Worm (Caenorhabditis elegans) whole organism, L3 larva: ENCODE measurements around the gene aqp-8.
A peak's percentile ranks its signal among the peaks of the same experiment; 100 is the strongest.

Experiments used
- ceh-16 ChIP-seq: sonication (generic microtip); optimal IDR thresholded peaks from 2 replicates; lab custom pipeline; 2017; ENCODE audit warnings: missing biosample characterization, missing genetic modification characterization
- ceh-28 ChIP-seq: fragments of 150-350 bp; optimal IDR thresholded peaks from 2 replicates; lab custom pipeline; 2014; ENCODE audit warnings: missing biosample characterization, missing genetic modification reagents, missing genetic modification characterization
- ceh-82 ChIP-seq: fragments of 150-350 bp; optimal IDR thresholded peaks from 2 replicates; lab custom pipeline; 2014; ENCODE audit warnings: missing biosample characterization, missing genetic modification characterization
- ceh-9 ChIP-seq: sonication (generic microtip); optimal IDR thresholded peaks from 2 replicates; lab custom pipeline; 2018; ENCODE audit warnings: missing biosample characterization, missing genetic modification characterization
- daf-12 ChIP-seq: fragments of 150-350 bp; optimal IDR thresholded peaks from 2 replicates; lab custom pipeline; 2014; ENCODE audit warnings: missing biosample characterization, missing genetic modification reagents, missing genetic modification characterization
- egl-5 ChIP-seq: fragments of 150-350 bp; optimal IDR thresholded peaks from 2 replicates; lab custom pipeline; 2017; ENCODE audit warnings: missing biosample characterization, missing genetic modification reagents, missing genetic modification characterization, inconsistent platforms
- elt-2 ChIP-seq: sonication (generic microtip); optimal IDR thresholded peaks from 2 replicates; lab custom pipeline; 2016; ENCODE audit warnings: missing genetic modification reagents, mild to moderate bottlenecking, missing genetic modification characterization, missing compliant biosample characterization
- elt-3 ChIP-seq, 3 experiments: fragments of 150-350 bp in 1 of 3; sonication (generic microtip) in 2 of 3; optimal IDR thresholded peaks; 2 replicates in 2 of 3; 4 replicates in 1 of 3; lab custom pipeline; 2014 to 2017; ENCODE audit warnings: missing biosample characterization in 3 of 3, missing genetic modification characterization in 3 of 3
- fkh-10 ChIP-seq: sonication (generic microtip); optimal IDR thresholded peaks from 2 replicates; lab custom pipeline; 2017; ENCODE audit warnings: missing biosample characterization, missing genetic modification reagents, missing genetic modification characterization
- fos-1 ChIP-seq: fragments of 150-350 bp; optimal IDR thresholded peaks from 2 replicates; lab custom pipeline; 2014; ENCODE audit warnings: missing biosample characterization, missing genetic modification characterization
- hmg-11 ChIP-seq: sonication (generic microtip); optimal IDR thresholded peaks from 2 replicates; lab custom pipeline; 2016; ENCODE audit warnings: missing genetic modification characterization, missing compliant biosample characterization
- jun-1 ChIP-seq: fragments of 150-350 bp; optimal IDR thresholded peaks from 2 replicates; lab custom pipeline; 2014; ENCODE audit warnings: missing biosample characterization, missing genetic modification reagents, missing genetic modification characterization
- lin-15B ChIP-seq: fragments of 150-350 bp; optimal IDR thresholded peaks from 2 replicates; lab custom pipeline; 2014; ENCODE audit warnings: missing biosample characterization, missing genetic modification characterization
- lin-39 ChIP-seq: fragments of 150-350 bp; optimal IDR thresholded peaks from 2 replicates; lab custom pipeline; 2018; ENCODE audit warnings: missing biosample characterization, missing genetic modification reagents, missing genetic modification characterization
- nfya-1 ChIP-seq: sonication (generic microtip); optimal IDR thresholded peaks from 2 replicates; lab custom pipeline; 2017; ENCODE audit warnings: missing genetic modification characterization, mild to moderate bottlenecking, missing compliant biosample characterization, antibody characterized with exemption, moderate library complexity; ENCODE audit not compliant: insufficient read depth
- nhr-11 ChIP-seq: fragments of 150-350 bp; optimal IDR thresholded peaks from 2 replicates; lab custom pipeline; 2014; ENCODE audit warnings: missing biosample characterization, missing genetic modification characterization
- nhr-23 ChIP-seq: fragments of 150-350 bp; optimal IDR thresholded peaks from 2 replicates; lab custom pipeline; 2014; ENCODE audit warnings: missing biosample characterization, missing genetic modification reagents, missing genetic modification characterization
- nhr-25 ChIP-seq: sonication (generic microtip); optimal IDR thresholded peaks from 2 replicates; lab custom pipeline; 2017; ENCODE audit warnings: missing biosample characterization, missing genetic modification characterization
- nhr-43 ChIP-seq: sonication (generic microtip); optimal IDR thresholded peaks from 2 replicates; lab custom pipeline; 2016; ENCODE audit warnings: mild to moderate bottlenecking, missing genetic modification characterization, missing compliant biosample characterization; ENCODE audit not compliant: poor library complexity, severe bottlenecking
- nhr-76 ChIP-seq: fragments of 150-350 bp; sonication (generic microtip); optimal IDR thresholded peaks from 5 replicates; lab custom pipeline; 2014; ENCODE audit warnings: missing biosample characterization, missing genetic modification characterization
- nhr-77 ChIP-seq: fragments of 150-350 bp; optimal IDR thresholded peaks from 2 replicates; lab custom pipeline; 2014; ENCODE audit warnings: missing biosample characterization, missing genetic modification characterization
- pha-4 ChIP-seq: fragments of 150-350 bp; optimal IDR thresholded peaks from 2 replicates; lab custom pipeline; 2014; ENCODE audit warnings: missing biosample characterization, missing genetic modification reagents, missing genetic modification characterization
- pqm-1 ChIP-seq: fragments of 150-350 bp; optimal IDR thresholded peaks from 2 replicates; lab custom pipeline; 2017; ENCODE audit warnings: missing biosample characterization, missing genetic modification characterization, inconsistent platforms
- skn-1 ChIP-seq: fragments of 150-350 bp; optimal IDR thresholded peaks from 2 replicates; lab custom pipeline; 2014; ENCODE audit warnings: missing biosample characterization, missing genetic modification characterization
- snpc-4 ChIP-seq: fragments of 150-350 bp; optimal IDR thresholded peaks from 2 replicates; lab custom pipeline; 2014; ENCODE audit warnings: missing biosample characterization, missing genetic modification characterization
- tbx-2 ChIP-seq: sonication (generic microtip); optimal IDR thresholded peaks from 2 replicates; lab custom pipeline; 2016; ENCODE audit warnings: mild to moderate bottlenecking, missing genetic modification characterization, missing compliant biosample characterization
- unc-39 ChIP-seq: sonication (generic microtip); optimal IDR thresholded peaks from 4 replicates; lab custom pipeline; 2017; ENCODE audit warnings: missing biosample characterization, missing genetic modification characterization
- unc-62 ChIP-seq: fragments of 150-350 bp; sonication (generic microtip); optimal IDR thresholded peaks from 4 replicates; lab custom pipeline; 2014; ENCODE audit warnings: missing biosample characterization, missing genetic modification reagents, missing genetic modification characterization
- zag-1 ChIP-seq: fragments of 150-350 bp; optimal IDR thresholded peaks from 2 replicates; lab custom pipeline; 2014; ENCODE audit warnings: missing biosample characterization, missing genetic modification characterization

The aqp-8 gene

DNA sequence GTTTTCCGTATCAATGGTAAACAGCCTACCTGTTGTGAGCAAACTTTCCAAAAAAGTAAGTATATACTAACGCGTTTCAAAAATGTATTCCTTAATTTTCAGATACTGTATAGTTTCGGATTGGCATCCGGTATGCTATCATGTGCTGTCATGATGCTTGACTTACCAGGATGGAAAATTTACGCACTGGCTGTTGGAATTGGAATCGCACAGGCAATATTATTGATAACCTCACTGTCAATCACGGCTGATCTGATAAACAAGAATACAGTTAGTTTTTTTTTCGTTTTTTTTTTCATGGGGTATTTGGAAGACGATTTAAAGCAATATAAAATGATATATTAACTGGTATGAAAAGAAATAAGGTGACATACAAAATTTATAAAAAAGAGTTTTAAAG, 32.9 kb downstream of the aqp-8 start:
- TF ChIP-seq jun-1 (no peak), elt-2 (tag; lab: Kevin White, UChicago) (peak; percentile 48), daf-12 (tag; lab: Kevin White, UChicago) (no peak), unc-39 (tag; lab: Kevin White, UChicago) (no peak)

- TF ChIP-seq jun-1, result no peak
- peak; percentile 7 for TF ChIP-seq pha-4 (tag; lab: Kevin White, UChicago)
Observed at ce11 chrX:4667788-4668187, 37.0 kb downstream of the aqp-8 start, which contains the start of gene mfsd-12. Gene mfsd-12 (plus strand): TSS chrX:4668088.

DNA sequence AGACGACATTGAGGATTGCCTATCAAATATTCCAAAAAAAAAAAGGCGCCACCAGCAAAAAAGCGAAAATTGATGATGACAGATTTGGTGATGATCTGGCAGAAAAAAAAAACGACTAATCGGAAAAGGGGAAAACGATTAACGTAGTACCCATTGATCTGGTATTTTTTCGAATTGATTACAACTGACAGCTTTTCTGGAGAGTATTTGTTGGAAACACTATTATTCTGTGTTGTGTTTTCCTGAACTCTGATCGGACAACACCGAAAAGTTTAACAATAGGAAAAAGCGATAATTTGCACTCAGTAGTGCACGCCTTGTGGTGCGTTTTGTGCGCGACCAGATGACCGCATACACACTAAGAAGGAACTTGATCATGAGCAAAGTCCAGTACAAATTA, 40.1 kb downstream of the aqp-8 start:
- no peak for TF ChIP-seq lin-15B (tag; lab: Kevin White, UChicago)
- TF ChIP-seq nhr-76 (tag; lab: Kevin White, UChicago), result no peak
- no peak for TF ChIP-seq zag-1 (tag; lab: Kevin White, UChicago)
- no peak for TF ChIP-seq fkh-10 (GFP tag; lab: Kevin White, UChicago)
- no peak for TF ChIP-seq ceh-82
- no peak for TF ChIP-seq nhr-77 (tag; lab: Kevin White, UChicago)
- no peak for TF ChIP-seq tbx-2
- no peak for TF ChIP-seq nhr-25 (tag; lab: Kevin White, UChicago)
- no peak for TF ChIP-seq egl-5 (tag; lab: Kevin White, UChicago)
- TF ChIP-seq nhr-11, result no peak

- TF ChIP-seq nfya-1 (tag; lab: Kevin White, UChicago), result peak; percentile 33
- no peak for TF ChIP-seq fos-1 (tag; lab: Kevin White, UChicago)
- TF ChIP-seq elt-2 (tag; lab: Kevin White, UChicago), result peak; percentile 5
- TF ChIP-seq tbx-2, result no peak
- peak; percentile 21 for TF ChIP-seq pqm-1 (tag; lab: Kevin White, UChicago)
Observed at ce11 chrX:4662964-4663684, 41.7 kb downstream of the aqp-8 start.

DNA sequence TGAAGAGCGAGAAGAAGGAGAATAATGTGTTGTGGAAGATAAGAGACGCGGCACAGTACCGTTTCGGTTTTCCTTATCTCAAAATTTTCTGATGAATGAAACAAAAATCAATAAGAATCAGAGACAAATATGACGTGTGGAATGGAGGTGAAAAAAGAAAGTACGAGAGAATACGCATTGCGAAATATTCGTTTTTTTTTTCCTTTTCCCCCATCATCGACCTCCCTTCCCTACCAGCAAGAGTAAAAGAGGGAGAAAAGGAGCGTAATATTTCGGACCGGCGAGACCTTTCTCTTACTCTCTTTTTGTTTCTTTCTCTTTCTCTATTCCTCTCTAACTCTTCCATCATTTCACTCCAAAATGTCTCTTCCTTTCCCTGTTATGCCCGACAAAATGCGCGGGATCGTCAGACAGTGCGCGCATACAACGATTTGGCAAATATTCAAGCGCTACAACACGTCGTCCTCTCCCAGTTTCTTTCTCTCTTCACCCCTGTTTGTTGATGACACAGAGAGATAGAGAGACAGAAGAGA, 42.4 kb downstream of the aqp-8 start:
- TF ChIP-seq nfya-1 (tag; lab: Kevin White, UChicago) (peak; percentile 34), ceh-28 (peak; percentile 61), nhr-23 (tag; lab: Kevin White, UChicago) (peak; percentile 62), ceh-82 (no peak), ceh-16 (no peak), nhr-43 (tag; lab: Kevin White, UChicago) (peak; percentile 4), nhr-25 (tag; lab: Kevin White, UChicago) (peak; percentile 75), snpc-4 (tag; lab: Kevin White, UChicago) (peak; percentile 1), pha-4 (tag; lab: Kevin White, UChicago) (peak; percentile 85), pqm-1 (tag; lab: Kevin White, UChicago) (peak; percentile 81), hmg-11 (peak; percentile 29), skn-1 (tag; lab: Kevin White, UChicago) (peak; percentile 23), ceh-9 (tag; lab: Kevin White, UChicago) (no peak), elt-3 (tag; optimal IDR thresholded peaks at IDR 0.05; lab: Kevin White, UChicago) (peak in 1 of 3 experiments; percentile 36), lin-39 (peak; percentile 25), elt-2 (tag; lab: Kevin White, UChicago) (peak; percentile 88), unc-62 (GFP tag; lab: Kevin White, UChicago) (no peak)
- TF ChIP-seq, all 47 proteins: peak for 13

- peak; percentile 50 for TF ChIP-seq fkh-10 (GFP tag; lab: Kevin White, UChicago)
- TF ChIP-seq pqm-1 (tag; lab: Kevin White, UChicago), result peak; percentile 73
- TF ChIP-seq ceh-16, result no peak
- peak; percentile 60 for TF ChIP-seq elt-2 (tag; lab: Kevin White, UChicago)
- no peak for TF ChIP-seq jun-1
- TF ChIP-seq skn-1 (tag; lab: Kevin White, UChicago), result no peak
- TF ChIP-seq elt-3 (tag; optimal IDR thresholded peaks at IDR 0.05; lab: Kevin White, UChicago), result no peak
Observed at ce11 chrX:4660268-4660880, 44.4 kb downstream of the aqp-8 start, which contains the start of gene nhr-45. Gene nhr-45 (minus strand): TSS chrX:4660318.
